Worm (Caenorhabditis elegans) whole organism, young adult: ENCODE results near the gene B0250.5.

Source experiments
- B0019.2 ChIP-seq: fragments of 200-800 bp; sonication (Bioruptor generic); conservative IDR thresholded peaks from 2 replicates; pipeline ENCODE4 v1.3.6; 2022; ENCODE audit warnings: missing genetic modification reagents, missing genetic modification characterization, missing compliant biosample characterization
- C17E4.6 ChIP-seq: fragments of 200-800 bp; sonication (Bioruptor generic); IDR thresholded peaks from 2 replicates; pipeline ENCODE4 v1.3.6; 2022; ENCODE audit warnings: missing genetic modification reagents, missing genetic modification characterization, missing compliant biosample characterization
- F23B12.7 ChIP-seq: sonication (generic microtip); optimal IDR thresholded peaks from 2 replicates; lab custom pipeline; 2017; ENCODE audit warnings: missing genetic modification characterization, mild to moderate bottlenecking, missing compliant biosample characterization, antibody characterized with exemption, moderate library complexity; ENCODE audit not compliant: insufficient read depth
- F39B2.1 ChIP-seq: fragments of 200-800 bp; sonication (Bioruptor generic); IDR thresholded peaks from 2 replicates; pipeline ENCODE4 v1.3.6; 2022; ENCODE audit warnings: missing genetic modification reagents, missing genetic modification characterization, missing compliant biosample characterization
- F49E8.2 ChIP-seq: sonication (generic microtip); optimal IDR thresholded peaks from 3 replicates; lab custom pipeline; 2017; ENCODE audit warnings: missing genetic modification characterization, mild to moderate bottlenecking, missing compliant biosample characterization, antibody characterized with exemption, moderate library complexity; ENCODE audit not compliant: insufficient read depth
- F57A8.1 ChIP-seq: fragments of 200-800 bp; sonication (Bioruptor generic); optimal IDR thresholded peaks from 2 replicates; lab custom pipeline; 2018; ENCODE audit warnings: mild to moderate bottlenecking, missing genetic modification characterization, moderate library complexity, missing compliant biosample characterization
- T07F8.4 ChIP-seq: sonication (generic microtip); optimal IDR thresholded peaks from 2 replicates; lab custom pipeline; 2016; ENCODE audit warnings: mild to moderate bottlenecking, missing genetic modification characterization, moderate library complexity, missing compliant biosample characterization
- T26A5.8 ChIP-seq: sonication (generic microtip); optimal IDR thresholded peaks from 2 replicates; lab custom pipeline; 2016; ENCODE audit warnings: missing genetic modification characterization, missing compliant biosample characterization
- Y53G8AR.9 ChIP-seq: fragments of 200-800 bp; sonication (Bioruptor generic); conservative IDR thresholded peaks from 2 replicates; pipeline ENCODE4 v1.3.6; 2022; ENCODE audit warnings: missing genetic modification reagents, missing genetic modification characterization, missing compliant biosample characterization
- Y67H2A.10 ChIP-seq: fragments of 200-800 bp; sonication (Bioruptor generic); conservative IDR thresholded peaks from 2 replicates; pipeline ENCODE4 v1.3.6; 2022; ENCODE audit warnings: missing genetic modification reagents, missing genetic modification characterization, missing compliant biosample characterization
- Y79H2A.3 ChIP-seq: fragments of 200-800 bp; sonication (Bioruptor generic); conservative IDR thresholded peaks from 2 replicates; pipeline ENCODE4 v1.3.6; 2022; ENCODE audit warnings: missing genetic modification reagents, missing genetic modification characterization, missing compliant biosample characterization
- akir-1 ChIP-seq: fragments of 200-800 bp; sonication (Bioruptor generic); optimal IDR thresholded peaks from 2 replicates; lab custom pipeline; 2018; ENCODE audit warnings: mild to moderate bottlenecking, missing genetic modification characterization, moderate library complexity, missing compliant biosample characterization
- atf-7 ChIP-seq: sonication (generic microtip); optimal IDR thresholded peaks from 2 replicates; lab custom pipeline; 2017; ENCODE audit warnings: mild to moderate bottlenecking, missing genetic modification characterization, missing compliant biosample characterization
- cebp-1 ChIP-seq, 2 experiments: fragments of 200-800 bp in 1 of 2; sonication (Bioruptor generic) in 1 of 2; sonication (generic microtip) in 1 of 2; IDR thresholded peaks in 1 of 2; optimal IDR thresholded peaks in 1 of 2; 2 replicates each; pipeline versions ENCODE4 v1.3.6 to Lab custom; 2017 to 2022; ENCODE audit warnings: missing compliant biosample characterization in 2 of 2, missing genetic modification characterization in 2 of 2, mild to moderate bottlenecking in 1 of 2, missing genetic modification reagents in 1 of 2, moderate library complexity in 1 of 2
- cebp-2 ChIP-seq: fragments of 200-800 bp; sonication (Bioruptor generic); IDR thresholded peaks from 2 replicates; pipeline ENCODE4 v1.3.6; 2022; ENCODE audit warnings: missing genetic modification characterization, missing compliant biosample characterization
- ceh-100 ChIP-seq: fragments of 200-800 bp; sonication (Bioruptor generic); IDR thresholded peaks from 2 replicates; pipeline ENCODE4 v1.3.6; 2022; ENCODE audit warnings: missing genetic modification reagents, missing genetic modification characterization, missing compliant biosample characterization
- ceh-27 ChIP-seq: fragments of 200-800 bp; sonication (Bioruptor generic); optimal IDR thresholded peaks from 2 replicates; lab custom pipeline; 2018; ENCODE audit warnings: mild to moderate bottlenecking, missing genetic modification characterization, moderate library complexity, missing compliant biosample characterization
- ceh-91 ChIP-seq: fragments of 200-800 bp; sonication (Bioruptor generic); IDR thresholded peaks from 2 replicates; pipeline ENCODE4 v1.3.6; 2022; ENCODE audit warnings: missing genetic modification reagents, missing genetic modification characterization, missing compliant biosample characterization
- chd-7 ChIP-seq: sonication (generic microtip); optimal IDR thresholded peaks from 2 replicates; lab custom pipeline; 2016; ENCODE audit warnings: mild to moderate bottlenecking, missing genetic modification characterization, moderate library complexity, missing compliant biosample characterization
- dpff-1 ChIP-seq: sonication (generic microtip); optimal IDR thresholded peaks from 2 replicates; lab custom pipeline; 2017; ENCODE audit warnings: mild to moderate bottlenecking, missing genetic modification characterization, missing compliant biosample characterization
- dpl-1 ChIP-seq: fragments of 150-350 bp; optimal IDR thresholded peaks from 2 replicates; lab custom pipeline; 2014; ENCODE audit warnings: missing biosample characterization, missing genetic modification reagents, missing genetic modification characterization
- egl-18 ChIP-seq: fragments of 200-800 bp; sonication (Bioruptor generic); IDR thresholded peaks from 2 replicates; pipeline ENCODE4 v1.3.6; 2022; ENCODE audit warnings: missing genetic modification reagents, missing genetic modification characterization, missing compliant biosample characterization
- gei-17 ChIP-seq: fragments of 200-800 bp; sonication (Bioruptor generic); optimal IDR thresholded peaks from 2 replicates; lab custom pipeline; 2018; ENCODE audit warnings: mild to moderate bottlenecking, missing genetic modification characterization, missing compliant biosample characterization
- hlh-26 ChIP-seq: fragments of 200-800 bp; sonication (Bioruptor generic); conservative IDR thresholded peaks from 2 replicates; pipeline ENCODE4 v1.3.6; 2022; ENCODE audit warnings: missing genetic modification reagents, missing genetic modification characterization, missing compliant biosample characterization
- hmg-1.2 ChIP-seq: fragments of 200-800 bp; sonication (Bioruptor generic); IDR thresholded peaks from 2 replicates; pipeline ENCODE4 v1.3.6; 2022; ENCODE audit warnings: missing genetic modification reagents, missing genetic modification characterization, missing compliant biosample characterization
- hmg-20 ChIP-seq: fragments of 200-800 bp; sonication (Bioruptor generic); IDR thresholded peaks from 2 replicates; pipeline ENCODE4 v1.3.6; 2022; ENCODE audit warnings: missing genetic modification reagents, missing genetic modification characterization, missing compliant biosample characterization
- let-526 ChIP-seq: fragments of 200-800 bp; sonication (Bioruptor generic); IDR thresholded peaks from 2 replicates; pipeline ENCODE4 v1.3.6; 2022; ENCODE audit warnings: missing genetic modification reagents, missing genetic modification characterization, missing compliant biosample characterization
- lin-26 ChIP-seq: fragments of 200-800 bp; sonication (Bioruptor generic); IDR thresholded peaks from 2 replicates; pipeline ENCODE4 v1.3.6; 2022; ENCODE audit warnings: missing genetic modification reagents, missing genetic modification characterization, missing compliant biosample characterization
- lin-40 ChIP-seq: sonication (generic microtip); optimal IDR thresholded peaks from 2 replicates; lab custom pipeline; 2016; ENCODE audit warnings: missing genetic modification characterization, mild to moderate bottlenecking, missing compliant biosample characterization, missing genotype, missing genetic modification reagents
- madf-6 ChIP-seq: fragments of 200-800 bp; sonication (Bioruptor generic); IDR thresholded peaks from 2 replicates; pipeline ENCODE4 v1.3.6; 2022; ENCODE audit warnings: missing genetic modification reagents, missing genetic modification characterization, missing compliant biosample characterization
- mcd-1 ChIP-seq: fragments of 200-800 bp; sonication (Bioruptor generic); IDR thresholded peaks from 2 replicates; pipeline ENCODE4 v1.3.6; 2022; ENCODE audit warnings: missing genetic modification reagents, missing genetic modification characterization, missing compliant biosample characterization
- mel-28 ChIP-seq: sonication (generic microtip); optimal IDR thresholded peaks from 2 replicates; lab custom pipeline; 2016; ENCODE audit warnings: borderline replicate concordance, mild to moderate bottlenecking, missing genetic modification characterization, missing compliant biosample characterization
- mxl-1 ChIP-seq: sonication (generic microtip); optimal IDR thresholded peaks from 2 replicates; lab custom pipeline; 2016; ENCODE audit warnings: missing genetic modification characterization, missing compliant biosample characterization
- nhr-179 ChIP-seq: sonication (generic microtip); optimal IDR thresholded peaks from 2 replicates; lab custom pipeline; 2016; ENCODE audit warnings: mild to moderate bottlenecking, missing genetic modification characterization, missing compliant biosample characterization
- nhr-90 ChIP-seq: sonication (generic microtip); optimal IDR thresholded peaks from 2 replicates; lab custom pipeline; 2016; ENCODE audit warnings: missing genotype, mild to moderate bottlenecking, missing genetic modification characterization, missing compliant biosample characterization
- pbrm-1 ChIP-seq: fragments of 200-800 bp; sonication (Bioruptor generic); IDR thresholded peaks from 2 replicates; pipeline ENCODE4 v1.3.6; 2022; ENCODE audit warnings: missing genetic modification reagents, missing genetic modification characterization, missing compliant biosample characterization
- rcor-1 ChIP-seq: fragments of 200-800 bp; sonication (Bioruptor generic); IDR thresholded peaks from 2 replicates; pipeline ENCODE4 v1.3.6; 2022; ENCODE audit warnings: missing genetic modification reagents, missing genetic modification characterization, missing compliant biosample characterization
- rpc-1 ChIP-seq, 2 experiments: fragments of 150-350 bp in 1 of 2; sonication (generic microtip) in 1 of 2; optimal IDR thresholded peaks; 2 replicates each; lab custom pipeline; 2014 to 2018; ENCODE audit warnings: missing biosample characterization in 1 of 2, missing genetic modification characterization in 1 of 2, missing genetic modification reagents in 1 of 2, missing genotype in 1 of 2
- sea-2 ChIP-seq: fragments of 200-800 bp; sonication (Bioruptor generic); IDR thresholded peaks from 2 replicates; pipeline ENCODE4 v1.3.6; 2022; ENCODE audit warnings: missing genetic modification characterization, missing compliant biosample characterization
- snpc-4 ChIP-seq, 5 experiments: fragments of 150-350 bp in 1 of 5; sonication (generic microtip) in 4 of 5; optimal IDR thresholded peaks; 2 replicates each; lab custom pipeline; 2014 to 2018; ENCODE audit warnings: missing genetic modification characterization in 5 of 5, missing biosample characterization in 3 of 5, antibody characterized with exemption in 2 of 5, mild to moderate bottlenecking in 2 of 5, missing compliant biosample characterization in 2 of 5, missing genotype in 2 of 5, moderate library complexity in 2 of 5, missing genetic modification reagents in 1 of 5
- sptf-2 ChIP-seq: fragments of 200-800 bp; sonication (Bioruptor generic); optimal IDR thresholded peaks from 2 replicates; lab custom pipeline; 2018; ENCODE audit warnings: mild to moderate bottlenecking, missing genetic modification characterization, missing compliant biosample characterization
- tbp1 ChIP-seq: fragments of 200-800 bp; sonication (Bioruptor generic); optimal IDR thresholded peaks from 2 replicates; lab custom pipeline; 2018; ENCODE audit warnings: mild to moderate bottlenecking, missing genetic modification characterization, missing compliant biosample characterization
- tbx-9 ChIP-seq: sonication (generic microtip); optimal IDR thresholded peaks from 2 replicates; lab custom pipeline; 2016; ENCODE audit warnings: borderline replicate concordance, missing genetic modification characterization, inconsistent platforms, missing compliant biosample characterization
- unc-130 ChIP-seq: sonication (generic microtip); optimal IDR thresholded peaks from 2 replicates; lab custom pipeline; 2016; ENCODE audit warnings: missing genetic modification reagents, missing genetic modification characterization, missing compliant biosample characterization
- zim-3 ChIP-seq: sonication (generic microtip); optimal IDR thresholded peaks from 2 replicates; lab custom pipeline; 2017; ENCODE audit warnings: mild to moderate bottlenecking, missing genetic modification characterization, moderate library complexity, missing compliant biosample characterization
- ztf-18 ChIP-seq: sonication (generic microtip); optimal IDR thresholded peaks from 2 replicates; lab custom pipeline; 2016; ENCODE audit warnings: missing genotype, mild to moderate bottlenecking, missing genetic modification characterization, missing compliant biosample characterization

The B0250.5 gene

ce11 chrV:20497537-20497936 is 3.8 kb downstream of the B0250.5 start (continued):
- TF ChIP-seq mel-28 (tag; lab: Kevin White, UChicago) (no peak), F23B12.7 (tag; lab: Kevin White, UChicago) (no peak), dpl-1 (no peak), snpc-4 (GFP tag; optimal IDR thresholded peaks at IDR 0.05; lab: Kevin White, UChicago) (no peak), snpc-4 (tag; optimal IDR thresholded peaks at IDR 0.05; lab: Kevin White, UChicago) (peak in 1 of 4 experiments; percentile 23), ceh-100 (GFP tag; lab: Robert Waterston, UW) (peak; percentile 46; the same call in 1 of the 2 replicates), madf-6 (GFP tag; lab: Robert Waterston, UW) (peak; percentile 67), sptf-2 (GFP tag; lab: Kevin White, UChicago) (no peak), pbrm-1 (GFP tag; lab: Robert Waterston, UW) (peak; percentile 75), nhr-90 (tag; lab: Kevin White, UChicago) (peak; percentile 74), mxl-1 (tag; lab: Kevin White, UChicago) (no peak), hmg-20 (GFP tag; lab: Robert Waterston, UW) (0 out of 2 replicates have a peak, but pooled peaks have one; percentile 9), akir-1 (GFP tag; lab: Kevin White, UChicago) (no peak), mcd-1 (GFP tag; lab: Robert Waterston, UW) (no peak), lin-26 (GFP tag; lab: Robert Waterston, UW) (no peak), egl-18 (GFP tag; lab: Robert Waterston, UW) (no peak), hlh-26 (GFP tag; lab: Robert Waterston, UW) (no peak), F39B2.1 (GFP tag; lab: Robert Waterston, UW) (no peak), nhr-179 (tag; lab: Kevin White, UChicago) (peak; percentile 4), unc-130 (GFP tag; lab: Kevin White, UChicago) (no peak), hmg-1.2 (no peak; the same call in 1 of the 2 replicates), B0019.2 (GFP tag; lab: Robert Waterston, UW) (no peak), gei-17 (GFP tag; lab: Kevin White, UChicago) (peak; percentile 16), F57A8.1 (GFP tag; lab: Kevin White, UChicago) (no peak), Y53G8AR.9 (GFP tag; lab: Robert Waterston, UW) (0 out of 2 replicates have a peak, but pooled peaks have one; percentile 65), C17E4.6 (GFP tag; lab: Robert Waterston, UW) (no peak), atf-7 (tag; lab: Kevin White, UChicago) (peak; percentile 80), cebp-2 (GFP tag; lab: Robert Waterston, UW) (peak; percentile 42; the same call in 1 of the 2 replicates), ceh-27 (GFP tag; lab: Kevin White, UChicago) (no peak), ceh-91 (peak; percentile 42; the same call in 1 of the 2 replicates), lin-40 (peak; percentile 35), T07F8.4 (no peak), Y79H2A.3 (no peak), sea-2 (GFP tag; lab: Robert Waterston, UW) (no peak), let-526 (GFP tag; lab: Robert Waterston, UW) (0 out of 2 replicates have a peak, but pooled peaks have one; percentile 31), cebp-1 (GFP tag; IDR thresholded peaks at IDR 0.05; lab: Robert Waterston, UW) (no peak), cebp-1 (tag; optimal IDR thresholded peaks at IDR 0.05; lab: Kevin White, UChicago) (peak; percentile 61), F49E8.2 (tag; lab: Kevin White, UChicago) (no peak), rpc-1 (optimal IDR thresholded peaks at IDR 0.05; lab: Kevin White, UChicago) (no peak), rpc-1 (tag; optimal IDR thresholded peaks at IDR 0.05; lab: Kevin White, UChicago) (no peak), tbx-9 (no peak), tbp1 (peak; percentile 45), dpff-1 (tag; lab: Kevin White, UChicago) (peak; percentile 40), rcor-1 (0 out of 2 replicates have a peak, but pooled peaks have one; percentile 21), zim-3 (peak; percentile 4), T26A5.8 (tag; lab: Kevin White, UChicago) (no peak), chd-7 (tag; lab: Kevin White, UChicago) (peak; percentile 71), Y67H2A.10 (GFP tag; lab: Robert Waterston, UW) (no peak), ztf-18 (tag; lab: Kevin White, UChicago) (no peak)
